Worm (Caenorhabditis elegans) whole organism, L1 larva: Measurements from ENCODE around the gene grl-10.

Experiments
- F16B12.6 ChIP-seq: fragments of 150-350 bp; optimal IDR thresholded peaks from 2 replicates; lab custom pipeline; 2014; ENCODE audit warnings: missing biosample characterization, missing genetic modification characterization
- Y116A8C.19 ChIP-seq: sonication (generic microtip); optimal IDR thresholded peaks from 2 replicates; lab custom pipeline; 2016; ENCODE audit warnings: missing compliant biosample characterization, missing genetic modification characterization, borderline replicate concordance
- alr-1 ChIP-seq: fragments of 200-800 bp; sonication (Bioruptor generic); optimal IDR thresholded peaks from 2 replicates; lab custom pipeline; 2018; ENCODE audit warnings: borderline replicate concordance, mild to moderate bottlenecking, missing genetic modification characterization, missing compliant biosample characterization
- ceh-63 ChIP-seq: fragments of 200-800 bp; sonication (Bioruptor generic); optimal IDR thresholded peaks from 2 replicates; lab custom pipeline; 2018; ENCODE audit warnings: mild to moderate bottlenecking, missing genetic modification characterization, missing compliant biosample characterization
- dpl-1 ChIP-seq, 3 experiments: fragments of 150-350 bp in 2 of 3; sonication (generic microtip) in 1 of 3; optimal IDR thresholded peaks; 2 replicates each; lab custom pipeline; 2014 to 2017; ENCODE audit warnings: missing biosample characterization in 3 of 3, missing genetic modification characterization in 3 of 3, missing genetic modification reagents in 3 of 3
- dsc-1 ChIP-seq: sonication (generic microtip); optimal IDR thresholded peaks from 2 replicates; lab custom pipeline; 2016; ENCODE audit warnings: mild to moderate bottlenecking, missing genetic modification characterization, missing compliant biosample characterization
- efl-1 ChIP-seq, 4 experiments: fragments of 150-350 bp; optimal IDR thresholded peaks in 3 of 4; peaks in 1 of 4; 1 replicate in 1 of 4; 2 replicates in 3 of 4; lab custom pipeline; 2014; ENCODE audit warnings: missing biosample characterization in 2 of 4, missing genetic modification characterization in 2 of 4, missing genetic modification reagents in 2 of 4
- elt-2 ChIP-seq: sonication (generic microtip); optimal IDR thresholded peaks from 2 replicates; lab custom pipeline; 2016; ENCODE audit warnings: missing genetic modification characterization, mild to moderate bottlenecking, inconsistent platforms, missing compliant biosample characterization, missing genetic modification reagents
- ets-5 ChIP-seq: fragments of 200-800 bp; sonication (Bioruptor generic); IDR thresholded peaks from 2 replicates; pipeline ENCODE4 v1.3.6; 2022; ENCODE audit warnings: missing genetic modification characterization, missing compliant biosample characterization
- fkh-8 ChIP-seq: sonication (generic microtip); optimal IDR thresholded peaks from 2 replicates; lab custom pipeline; 2016; ENCODE audit warnings: mild to moderate bottlenecking, missing genetic modification characterization, missing compliant biosample characterization
- fos-1 ChIP-seq: fragments of 150-350 bp; optimal IDR thresholded peaks from 2 replicates; lab custom pipeline; 2014; ENCODE audit warnings: missing biosample characterization, missing genetic modification characterization
- hlh-17 ChIP-seq: fragments of 200-800 bp; sonication (Bioruptor generic); optimal IDR thresholded peaks from 2 replicates; lab custom pipeline; 2018; ENCODE audit warnings: missing genetic modification characterization, mild to moderate bottlenecking, missing compliant biosample characterization, moderate library complexity, borderline replicate concordance
- hpl-2 ChIP-seq: fragments of 150-350 bp; optimal IDR thresholded peaks from 2 replicates; lab custom pipeline; 2014; ENCODE audit warnings: missing biosample characterization, missing genetic modification reagents, missing genetic modification characterization
- irx-1 ChIP-seq: sonication (generic microtip); optimal IDR thresholded peaks from 2 replicates; lab custom pipeline; 2016; ENCODE audit warnings: missing genetic modification characterization, missing compliant biosample characterization
- isw-1 ChIP-seq: fragments of 200-800 bp; sonication (Bioruptor generic); IDR thresholded peaks from 2 replicates; pipeline ENCODE4 v1.3.6; 2022; ENCODE audit warnings: missing genetic modification characterization, missing compliant biosample characterization
- lin-14 ChIP-seq: fragments of 200-800 bp; sonication (Bioruptor generic); optimal IDR thresholded peaks from 2 replicates; lab custom pipeline; 2018; ENCODE audit warnings: mild to moderate bottlenecking, missing genetic modification characterization, moderate library complexity, missing compliant biosample characterization
- lin-39 ChIP-seq: fragments of 150-350 bp; optimal IDR thresholded peaks from 2 replicates; lab custom pipeline; 2014; ENCODE audit warnings: missing biosample characterization, missing genetic modification reagents, missing genetic modification characterization
- lir-3 ChIP-seq: sonication (generic microtip); optimal IDR thresholded peaks from 2 replicates; lab custom pipeline; 2016; ENCODE audit warnings: mild to moderate bottlenecking, missing genetic modification characterization, moderate library complexity, missing compliant biosample characterization; ENCODE audit not compliant: poor library complexity
- mep-1 ChIP-seq: fragments of 150-350 bp; optimal IDR thresholded peaks from 2 replicates; lab custom pipeline; 2014; ENCODE audit warnings: missing biosample characterization, missing genetic modification characterization
- nhr-11 ChIP-seq: fragments of 150-350 bp; optimal IDR thresholded peaks from 2 replicates; lab custom pipeline; 2014; ENCODE audit warnings: missing biosample characterization, missing genetic modification characterization
- nhr-19 ChIP-seq: fragments of 200-800 bp; sonication (Bioruptor generic); conservative IDR thresholded peaks from 2 replicates; pipeline ENCODE4 v1.3.6; 2022; ENCODE audit warnings: missing genetic modification characterization, missing compliant biosample characterization
- nhr-20 ChIP-seq: sonication (generic microtip); optimal IDR thresholded peaks from 2 replicates; lab custom pipeline; 2016; ENCODE audit warnings: mild to moderate bottlenecking, missing genetic modification characterization, missing compliant biosample characterization
- nhr-47 ChIP-seq: sonication (generic microtip); optimal IDR thresholded peaks from 2 replicates; lab custom pipeline; 2016; ENCODE audit warnings: mild to moderate bottlenecking, missing genetic modification characterization, moderate library complexity, missing compliant biosample characterization
- nhr-71 ChIP-seq: sonication (generic microtip); optimal IDR thresholded peaks from 2 replicates; lab custom pipeline; 2016; ENCODE audit warnings: mild to moderate bottlenecking, missing genetic modification characterization, moderate library complexity, missing compliant biosample characterization
- nhr-76 ChIP-seq: sonication (generic microtip); optimal IDR thresholded peaks from 2 replicates; lab custom pipeline; 2017; ENCODE audit warnings: missing biosample characterization, missing genetic modification characterization
- pqm-1 ChIP-seq: sonication (generic microtip); optimal IDR thresholded peaks from 3 replicates; lab custom pipeline; 2017; ENCODE audit warnings: missing biosample characterization, missing genetic modification characterization
- snu-23 ChIP-seq: sonication (generic microtip); optimal IDR thresholded peaks from 2 replicates; lab custom pipeline; 2016; ENCODE audit warnings: missing genetic modification characterization, missing compliant biosample characterization
- sptf-1 ChIP-seq: fragments of 150-350 bp; optimal IDR thresholded peaks from 2 replicates; lab custom pipeline; 2014; ENCODE audit warnings: missing biosample characterization, missing genetic modification characterization
- tlp-1 ChIP-seq: fragments of 150-350 bp; optimal IDR thresholded peaks from 2 replicates; lab custom pipeline; 2014; ENCODE audit warnings: missing biosample characterization, missing genetic modification characterization
- unc-130 ChIP-seq: fragments of 150-350 bp; optimal IDR thresholded peaks from 2 replicates; lab custom pipeline; 2017; ENCODE audit warnings: missing biosample characterization, missing genetic modification characterization, inconsistent platforms
- unc-30 ChIP-seq: sonication (generic microtip); optimal IDR thresholded peaks from 2 replicates; lab custom pipeline; 2017; ENCODE audit warnings: missing biosample characterization, missing genetic modification characterization
- unc-62 ChIP-seq: fragments of 150-350 bp; optimal IDR thresholded peaks from 2 replicates; lab custom pipeline; 2014; ENCODE audit warnings: missing biosample characterization, missing genetic modification reagents, missing genetic modification characterization
- vab-15 ChIP-seq: sonication (generic microtip); optimal IDR thresholded peaks from 2 replicates; lab custom pipeline; 2017; ENCODE audit warnings: missing genotype, mild to moderate bottlenecking, missing genetic modification characterization, missing compliant biosample characterization
- ztf-11 ChIP-seq, 2 experiments: sonication (generic microtip); optimal IDR thresholded peaks; 2 replicates each; lab custom pipeline; 2016 to 2017; ENCODE audit warnings: missing genetic modification characterization in 2 of 2, missing biosample characterization in 1 of 2, missing compliant biosample characterization in 1 of 2

grl-10 gene

DNA sequence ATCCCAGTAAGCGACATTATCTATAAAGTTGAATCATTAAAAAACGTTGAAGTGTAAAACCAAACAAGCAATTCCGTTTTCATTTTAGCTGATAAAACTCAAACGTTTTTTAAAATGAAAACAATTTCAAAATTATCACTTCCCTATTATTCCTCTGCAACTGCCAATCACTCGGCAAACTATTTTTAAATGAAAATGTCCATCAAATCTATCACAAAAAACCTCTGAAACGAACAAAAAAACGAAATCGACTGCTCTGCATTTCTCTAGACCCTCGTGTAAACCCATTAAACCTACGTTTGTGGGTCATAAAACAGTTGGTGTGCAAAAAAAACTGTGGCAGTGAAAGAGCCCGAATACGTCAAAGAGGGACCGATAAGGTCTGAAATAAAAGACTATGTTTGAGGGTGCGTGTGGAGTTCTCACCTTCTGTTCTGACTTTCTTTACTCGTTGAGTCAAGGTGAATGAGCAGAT, 31.8 kb upstream of the grl-10 start, which contains the start of gene fbxl-5:
Gene fbxl-5, plus strand, starts transcription at position 425 of the 475 bp plus-strand sequence.
- TF ChIP-seq unc-62 (GFP tag; lab: Kevin White, UChicago) (no peak), nhr-11 (tag; lab: Kevin White, UChicago) (no peak), F16B12.6 (no peak), ceh-63 (no peak), nhr-19 (GFP tag; lab: Robert Waterston, UW) (no peak), tlp-1 (tag; lab: Kevin White, UChicago) (no peak), vab-15 (no peak), unc-30 (tag; lab: Kevin White, UChicago) (no peak), ets-5 (GFP tag; lab: Robert Waterston, UW) (no peak), dpl-1 (GFP tag; optimal IDR thresholded peaks at IDR 0.05; lab: Kevin White, UChicago) (no peak), ztf-11 (tag; optimal IDR thresholded peaks at IDR 0.05; lab: Kevin White, UChicago) (no peak), unc-130 (tag; lab: Kevin White, UChicago) (no peak), fos-1 (tag; lab: Kevin White, UChicago) (no peak), pqm-1 (tag; lab: Kevin White, UChicago) (no peak), irx-1 (tag; lab: Kevin White, UChicago) (no peak), nhr-20 (tag; lab: Kevin White, UChicago) (no peak), snu-23 (GFP tag; lab: Kevin White, UChicago) (no peak)

DNA sequence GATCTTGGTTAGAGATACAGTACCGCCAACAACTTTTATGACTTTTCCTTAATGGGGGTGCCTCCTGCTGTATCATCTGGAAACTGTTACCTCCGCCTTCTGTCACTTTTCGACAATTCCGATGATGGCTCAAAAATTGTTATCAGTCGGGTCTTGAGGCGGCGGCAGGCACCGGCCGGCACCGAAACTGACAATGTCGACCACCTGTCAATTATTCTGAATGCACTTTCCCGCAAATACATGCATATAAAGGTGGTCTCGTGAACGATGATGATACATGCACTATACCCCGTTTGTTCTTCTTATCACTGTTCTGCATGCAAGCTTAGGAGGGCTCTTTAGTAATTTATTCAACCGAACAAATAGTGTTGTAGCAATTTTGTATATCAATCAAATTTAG, 30.3 kb upstream of the grl-10 start:
- TF ChIP-seq alr-1 (tag; lab: Kevin White, UChicago) (no peak), elt-2 (tag; lab: Kevin White, UChicago) (peak; percentile 18), efl-1 (optimal IDR thresholded peaks at IDR 0.05; lab: Kevin White, UChicago) (no peak), efl-1 (GFP tag; optimal IDR thresholded peaks at IDR 0.05 in 1 of 2; lab: Kevin White, UChicago) (peak in 1 of 2 experiments; percentile 62), hpl-2 (GFP tag; lab: Kevin White, UChicago) (no peak)
- TF ChIP-seq, all 84 proteins: peak for 2

- no peak for TF ChIP-seq isw-1
- TF ChIP-seq efl-1 (optimal IDR thresholded peaks at IDR 0.05; lab: Kevin White, UChicago) = no peak
- TF ChIP-seq efl-1 (GFP tag; optimal IDR thresholded peaks at IDR 0.05 in 1 of 2; lab: Kevin White, UChicago) = peak in 1 of 2 experiments; percentile 72
- TF ChIP-seq tlp-1 (tag; lab: Kevin White, UChicago) = no peak
- TF ChIP-seq, all 84 proteins: peak for 1
Measured at ce11 chrV:7745386-7745785, 29.0 kb upstream of the grl-10 start.

DNA sequence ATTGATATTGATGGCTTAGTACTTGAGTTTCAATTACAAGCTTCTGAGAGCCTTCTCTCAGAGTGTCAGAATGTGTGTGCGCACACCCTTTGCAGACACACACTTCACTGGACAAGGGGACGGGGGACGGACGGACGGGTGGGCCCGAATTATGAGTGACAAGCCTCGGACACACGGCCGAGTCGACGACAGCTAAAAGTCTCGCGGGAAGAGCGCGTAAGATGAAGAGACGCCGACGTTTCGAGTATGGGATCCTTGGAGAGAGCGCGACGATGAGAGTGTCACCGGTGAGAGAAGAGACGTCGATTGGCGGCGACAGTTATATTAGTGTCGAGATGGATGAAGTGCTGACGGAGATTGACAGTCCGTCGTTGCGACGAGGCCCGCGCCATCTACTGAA, 28.4 kb upstream of the grl-10 start:
- TF ChIP-seq dsc-1 (tag; lab: Kevin White, UChicago) (peak; percentile 10), hlh-17 (GFP tag; lab: Kevin White, UChicago) (no peak), lir-3 (no peak), sptf-1 (tag; lab: Kevin White, UChicago) (no peak), fkh-8 (tag; lab: Kevin White, UChicago) (no peak), nhr-71 (tag; lab: Kevin White, UChicago) (peak; percentile 12), lin-39 (no peak), nhr-76 (tag; lab: Kevin White, UChicago) (no peak), nhr-47 (tag; lab: Kevin White, UChicago) (peak; percentile 19), mep-1 (tag; lab: Kevin White, UChicago) (no peak), lin-14 (GFP tag; lab: Kevin White, UChicago) (peak; percentile 63), efl-1 (optimal IDR thresholded peaks at IDR 0.05; lab: Kevin White, UChicago) (peak in 1 of 2 experiments; percentile 23), efl-1 (GFP tag; optimal IDR thresholded peaks at IDR 0.05 in 1 of 2; lab: Kevin White, UChicago) (no peak), unc-62 (GFP tag; lab: Kevin White, UChicago) (peak; percentile 39), ztf-11 (tag; optimal IDR thresholded peaks at IDR 0.05; lab: Kevin White, UChicago) (peak in 1 of 2 experiments; percentile 11), Y116A8C.19 (tag; lab: Kevin White, UChicago) (no peak), nhr-11 (tag; lab: Kevin White, UChicago) (no peak)
